Fruit fly (Drosophila melanogaster) whole organism, embryonic: ENCODE data around the gene park.

ENCODE experiments used
- BtbVII ChIP-seq: fragments of 200-800 bp; sonication (Bioruptor generic); optimal IDR thresholded peaks from 3 replicates; lab custom pipeline; 2017; ENCODE audit warnings: missing biosample characterization, mild to moderate bottlenecking, missing genetic modification characterization
- CG11085 ChIP-seq: fragments of 200-800 bp; sonication (Bioruptor generic); IDR thresholded peaks from 2 replicates; pipeline ENCODE4 v1.3.6; 2022; ENCODE audit warnings: missing biosample characterization, missing genetic modification characterization
- CG12299 ChIP-seq: fragments of 200-800 bp; sonication (Bioruptor generic); optimal IDR thresholded peaks from 2 replicates; lab custom pipeline; 2018; ENCODE audit warnings: missing biosample characterization, mild to moderate bottlenecking, missing genetic modification characterization
- CG13287 ChIP-seq: fragments of 200-800 bp; sonication (Bioruptor generic); IDR thresholded peaks from 2 replicates; pipeline ENCODE4 v1.3.6; 2022; ENCODE audit warnings: missing biosample characterization, missing genetic modification characterization; ENCODE audit not compliant: partially characterized antibody
- CG14965 ChIP-seq: fragments of 200-800 bp; sonication (Bioruptor generic); optimal IDR thresholded peaks from 2 replicates; lab custom pipeline; 2016; ENCODE audit warnings: missing biosample characterization, missing genetic modification characterization, borderline replicate concordance
- CG1603 ChIP-seq: fragments of 200-800 bp; sonication (Bioruptor generic); optimal IDR thresholded peaks from 2 replicates; lab custom pipeline; 2019; ENCODE audit warnings: missing biosample characterization, mild to moderate bottlenecking, missing genetic modification characterization, moderate library complexity
- CG1647 ChIP-seq: fragments of 200-800 bp; sonication (Bioruptor generic); optimal IDR thresholded peaks from 3 replicates; lab custom pipeline; 2016; ENCODE audit warnings: missing biosample characterization, missing genetic modification characterization
- CG18262 ChIP-seq: fragments of 200-800 bp; optimal IDR thresholded peaks from 3 replicates; lab custom pipeline; 2019; ENCODE audit warnings: missing biosample characterization, mild to moderate bottlenecking, missing genetic modification characterization, moderate library complexity
- CG2129 ChIP-seq: fragments of 200-800 bp; sonication (Bioruptor generic); IDR thresholded peaks from 2 replicates; pipeline ENCODE4 v1.3.6; 2022; ENCODE audit warnings: missing biosample characterization, missing genetic modification characterization; ENCODE audit not compliant: partially characterized antibody
- CG32767 ChIP-seq: fragments of 200-800 bp; sonication (Bioruptor generic); IDR thresholded peaks from 2 replicates; pipeline ENCODE4 v1.3.6; 2022; ENCODE audit warnings: missing biosample characterization, missing genetic modification characterization
- CG3726 ChIP-seq: fragments of 200-800 bp; sonication (Bioruptor generic); IDR thresholded peaks from 3 replicates; pipeline ENCODE4, ENCODE4 v1.3.6; 2022; ENCODE audit warnings: missing biosample characterization, missing genetic modification characterization
- CG4328 ChIP-seq: fragments of 200-800 bp; sonication (Bioruptor generic); optimal IDR thresholded peaks from 3 replicates; lab custom pipeline; 2017; ENCODE audit warnings: missing biosample characterization, missing genetic modification reagents, missing genetic modification characterization
- CG5180 ChIP-seq: fragments of 200-800 bp; sonication (Bioruptor generic); optimal IDR thresholded peaks from 3 replicates; lab custom pipeline; 2017; ENCODE audit warnings: missing biosample characterization, missing genetic modification characterization, mild to moderate bottlenecking, moderate library complexity, missing genetic modification reagents
- CG6175 ChIP-seq: fragments of 200-800 bp; sonication (Bioruptor generic); IDR thresholded peaks from 3 replicates; pipeline ENCODE4 v1.3.6; 2022; ENCODE audit warnings: missing biosample characterization, missing genetic modification characterization
- CG7357 ChIP-seq: fragments of 200-800 bp; sonication (Bioruptor generic); IDR thresholded peaks from 3 replicates; pipeline ENCODE4 v1.3.6; 2022; ENCODE audit warnings: missing biosample characterization, missing genetic modification characterization
- CG7987 ChIP-seq: fragments of 200-800 bp; sonication (Bioruptor generic); optimal IDR thresholded peaks from 2 replicates; lab custom pipeline; 2018; ENCODE audit warnings: missing biosample characterization, mild to moderate bottlenecking, missing genetic modification characterization, moderate library complexity
- CG8359 ChIP-seq: fragments of 200-800 bp; sonication (Bioruptor generic); optimal IDR thresholded peaks from 2 replicates; lab custom pipeline; 2017; ENCODE audit warnings: missing biosample characterization, mild to moderate bottlenecking, missing genetic modification characterization, borderline replicate concordance
- CG9797 ChIP-seq: fragments of 200-800 bp; sonication (Bioruptor generic); optimal IDR thresholded peaks from 3 replicates; lab custom pipeline; 2018; ENCODE audit warnings: missing biosample characterization, mild to moderate bottlenecking, missing genetic modification characterization
- Dek ChIP-seq: fragments of 200-800 bp; sonication (Bioruptor generic); optimal IDR thresholded peaks from 3 replicates; lab custom pipeline; 2019; ENCODE audit warnings: missing biosample characterization, mild to moderate bottlenecking, missing genetic modification characterization, moderate library complexity
- Dip2 ChIP-seq: fragments of 200-800 bp; sonication (Bioruptor generic); IDR thresholded peaks from 2 replicates; pipeline ENCODE4 v1.3.6; 2022; ENCODE audit warnings: missing biosample characterization, missing genetic modification characterization
- Dp ChIP-seq: fragments of 200-800 bp; sonication (Bioruptor generic); optimal IDR thresholded peaks from 2 replicates; lab custom pipeline; 2018; ENCODE audit warnings: missing biosample characterization, mild to moderate bottlenecking, missing genetic modification characterization, moderate library complexity
- E2f1 ChIP-seq: fragments of 200-800 bp; sonication (Bioruptor generic); IDR thresholded peaks from 2 replicates; pipeline ENCODE4 v1.3.6; 2022; ENCODE audit warnings: missing biosample characterization, missing genetic modification characterization
- ERR ChIP-seq: fragments of 200-800 bp; sonication (Bioruptor generic); optimal IDR thresholded peaks from 2 replicates; lab custom pipeline; 2016; ENCODE audit warnings: missing biosample characterization, missing genetic modification characterization
- H2.0 ChIP-seq: fragments of 200-800 bp; sonication (Bioruptor generic); IDR thresholded peaks from 2 replicates; pipeline ENCODE4 v1.3.6; 2022; ENCODE audit warnings: missing biosample characterization, missing genetic modification characterization
- Mad ChIP-seq: fragments of 200-800 bp; sonication (Bioruptor generic); optimal IDR thresholded peaks from 2 replicates; lab custom pipeline; 2016; ENCODE audit warnings: missing biosample characterization, missing genetic modification characterization
- Nf-YC ChIP-seq: fragments of 200-800 bp; optimal IDR thresholded peaks from 3 replicates; lab custom pipeline; 2019; ENCODE audit warnings: missing biosample characterization, mild to moderate bottlenecking, missing genetic modification characterization, moderate library complexity
- ash1 ChIP-seq: fragments of 200-800 bp; sonication (Bioruptor generic); optimal IDR thresholded peaks from 2 replicates; lab custom pipeline; 2018; ENCODE audit warnings: missing biosample characterization, mild to moderate bottlenecking, missing genetic modification characterization
- bowl ChIP-seq: fragments of 200-800 bp; sonication (Bioruptor generic); IDR thresholded peaks from 2 replicates; pipeline ENCODE4 v1.3.6; 2022; ENCODE audit warnings: missing biosample characterization, missing genetic modification characterization
- cad ChIP-seq: fragments of >200 bp; optimal IDR thresholded peaks from 2 replicates; lab custom pipeline; 2017; ENCODE audit warnings: missing biosample characterization, missing genetic modification characterization
- caup ChIP-seq: fragments of 200-800 bp; sonication (Bioruptor generic); optimal IDR thresholded peaks from 3 replicates; lab custom pipeline; 2017; ENCODE audit warnings: missing biosample characterization, mild to moderate bottlenecking, missing genetic modification characterization, moderate library complexity; ENCODE audit not compliant: severe bottlenecking
- da ChIP-seq: fragments of 200-800 bp; sonication (Bioruptor generic); optimal IDR thresholded peaks from 2 replicates; lab custom pipeline; 2016; ENCODE audit warnings: missing biosample characterization, missing genetic modification characterization
- dpn ChIP-seq, 2 experiments: fragments of 200-800 bp; sonication (Bioruptor generic); optimal IDR thresholded peaks; 3 replicates each; lab custom pipeline; 2016; ENCODE audit warnings: missing biosample characterization in 2 of 2, missing genetic modification characterization in 2 of 2
- ems ChIP-seq: fragments of 200-800 bp; sonication (Bioruptor generic); optimal IDR thresholded peaks from 3 replicates; lab custom pipeline; 2016; ENCODE audit warnings: missing biosample characterization, missing genetic modification characterization
- ewg ChIP-seq: fragments of 200-800 bp; sonication (Bioruptor generic); optimal IDR thresholded peaks from 3 replicates; lab custom pipeline; 2017; ENCODE audit warnings: mild to moderate bottlenecking, missing biosample characterization, missing genetic modification reagents, missing genetic modification characterization
- exex ChIP-seq: fragments of 200-800 bp; sonication (Bioruptor generic); optimal IDR thresholded peaks from 4 replicates; lab custom pipeline; 2018; ENCODE audit warnings: missing biosample characterization, mild to moderate bottlenecking, missing genetic modification characterization, moderate library complexity
- fd64A ChIP-seq: fragments of 200-800 bp; sonication (Bioruptor generic); optimal IDR thresholded peaks from 3 replicates; lab custom pipeline; 2018; ENCODE audit warnings: missing biosample characterization, mild to moderate bottlenecking, missing genetic modification characterization
- grn ChIP-seq: fragments of 200-800 bp; sonication (Bioruptor generic); optimal IDR thresholded peaks from 3 replicates; lab custom pipeline; 2017; ENCODE audit warnings: missing biosample characterization, missing genetic modification characterization
- h ChIP-seq: fragments of >200 bp; optimal IDR thresholded peaks from 2 replicates; lab custom pipeline; 2017
- kni ChIP-seq: fragments of 200-800 bp; sonication (Bioruptor generic); optimal IDR thresholded peaks from 3 replicates; lab custom pipeline; 2017; ENCODE audit warnings: mild to moderate bottlenecking, missing biosample characterization, missing genetic modification reagents, missing genetic modification characterization
- mam ChIP-seq: fragments of 200-800 bp; sonication (Bioruptor generic); optimal IDR thresholded peaks from 3 replicates; lab custom pipeline; 2016; ENCODE audit warnings: missing biosample characterization, missing genetic modification characterization
- nom ChIP-seq: fragments of 200-800 bp; sonication (Bioruptor generic); optimal IDR thresholded peaks from 2 replicates; lab custom pipeline; 2017; ENCODE audit warnings: missing biosample characterization, missing genetic modification characterization, mild to moderate bottlenecking, moderate library complexity, missing genetic modification reagents
- otp ChIP-seq: fragments of 200-800 bp; sonication (Bioruptor generic); IDR thresholded peaks from 3 replicates; pipeline ENCODE4, ENCODE4 v1.3.6; 2022; ENCODE audit warnings: missing biosample characterization, missing genetic modification characterization
- row ChIP-seq: fragments of 200-800 bp; sonication (Bioruptor generic); IDR thresholded peaks from 3 replicates; pipeline ENCODE4 v1.3.6; 2022; ENCODE audit warnings: missing biosample characterization, missing genetic modification characterization
- sqz ChIP-seq: fragments of 200-800 bp; sonication (Bioruptor generic); optimal IDR thresholded peaks from 3 replicates; lab custom pipeline; 2018; ENCODE audit warnings: missing biosample characterization, mild to moderate bottlenecking, missing genetic modification characterization
- sr ChIP-seq: fragments of 200-800 bp; sonication (Bioruptor generic); IDR thresholded peaks from 3 replicates; pipeline ENCODE4 v1.3.6; 2022; ENCODE audit warnings: missing biosample characterization, missing genetic modification characterization
- trh ChIP-seq: fragments of 200-800 bp; sonication (Bioruptor generic); optimal IDR thresholded peaks from 2 replicates; lab custom pipeline; 2016; ENCODE audit warnings: missing biosample characterization, missing genetic modification characterization
- ttk ChIP-seq: fragments of 200-800 bp; sonication (Bioruptor generic); IDR thresholded peaks from 2 replicates; pipeline ENCODE4 v2.1.2; 2022; ENCODE audit warnings: missing biosample characterization, missing genetic modification characterization
- tup ChIP-seq: fragments of 200-800 bp; sonication (Bioruptor generic); optimal IDR thresholded peaks from 2 replicates; lab custom pipeline; 2016; ENCODE audit warnings: missing biosample characterization, mild to moderate bottlenecking, missing genetic modification characterization, moderate library complexity
- unpg ChIP-seq: fragments of 200-800 bp; sonication (Bioruptor generic); optimal IDR thresholded peaks from 3 replicates; lab custom pipeline; 2018; ENCODE audit warnings: missing biosample characterization, mild to moderate bottlenecking, missing genetic modification characterization, moderate library complexity
- yki ChIP-seq: fragments of >200 bp; optimal IDR thresholded peaks from 3 replicates; lab custom pipeline; 2018

park gene

DNA sequence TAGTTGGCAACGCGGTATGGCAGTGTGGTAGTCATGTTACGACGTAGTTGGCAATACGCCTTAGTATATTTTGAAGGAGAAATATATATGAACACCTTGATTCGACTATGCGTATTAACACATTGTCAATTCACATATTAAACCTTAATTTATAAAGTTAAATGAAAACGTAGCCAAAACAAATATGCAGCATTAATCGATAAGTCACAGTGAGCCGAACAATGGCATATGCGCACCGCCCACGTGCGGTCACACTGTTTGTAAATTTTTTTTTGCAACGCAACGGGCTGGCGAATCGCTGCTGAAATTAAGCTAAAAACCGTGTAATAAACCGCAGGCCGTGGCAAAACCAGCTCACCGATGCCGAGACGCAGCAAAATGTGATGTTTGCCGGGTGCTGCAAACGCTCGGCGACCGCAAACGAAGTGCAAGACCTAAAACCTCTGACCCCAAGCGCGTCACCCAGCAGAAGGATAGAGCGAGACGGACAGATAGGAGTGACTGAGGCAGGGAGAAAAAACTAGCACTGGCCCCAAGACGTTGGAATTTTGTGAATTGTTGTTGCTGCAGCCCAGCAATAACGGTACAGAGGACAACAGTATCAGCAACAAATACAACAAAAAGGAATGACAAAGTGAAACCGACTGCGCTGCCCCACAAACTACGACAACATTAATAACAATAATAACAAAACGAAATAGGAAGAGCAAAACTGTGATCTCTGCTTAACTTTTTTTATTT is 21.0 kb downstream of the park start (continued):
- TF ChIP-seq CG1647 (GFP tag; lab: Kevin White, UChicago) (no peak), CG5180 (GFP tag; lab: Kevin White, UChicago) (no peak), E2f1 (GFP tag; lab: Robert Waterston, UW) (no peak), BtbVII (GFP tag; lab: Kevin White, UChicago) (no peak), trh (GFP tag; lab: Kevin White, UChicago) (no peak), CG32767 (GFP tag; lab: Robert Waterston, UW) (0 out of 2 replicates have a peak, but pooled peaks have one; percentile 45), fd64A (GFP tag; lab: Kevin White, UChicago) (no peak), exex (tag; lab: Kevin White, UChicago) (no peak), tup (GFP tag; lab: Kevin White, UChicago) (no peak), ems (GFP tag; lab: Kevin White, UChicago) (peak; percentile 21), Nf-YC (tag; lab: Kevin White, UChicago) (peak; percentile 3), CG7357 (GFP tag; lab: Robert Waterston, UW) (no peak), da (GFP tag; lab: Kevin White, UChicago) (no peak), mam (GFP tag; lab: Kevin White, UChicago) (no peak), sr (GFP tag; lab: Robert Waterston, UW) (no peak), CG2129 (GFP tag; lab: Robert Waterston, UW) (peak; percentile 11; the same call in 1 of the 2 replicates), ttk (GFP tag; lab: Robert Waterston, UW) (no peak), row (GFP tag; lab: Robert Waterston, UW) (no peak; the same call in 2 of the 3 replicates), h (lab: Kevin White, UChicago) (no peak), Dip2 (GFP tag; lab: Robert Waterston, UW) (no peak), CG18262 (tag; lab: Kevin White, UChicago) (no peak), ash1 (GFP tag; lab: Kevin White, UChicago) (no peak), unpg (GFP tag; lab: Kevin White, UChicago) (no peak), CG9797 (GFP tag; lab: Kevin White, UChicago) (peak; percentile 97), CG8359 (GFP tag; lab: Kevin White, UChicago) (no peak), Dp (GFP tag; lab: Kevin White, UChicago) (peak; percentile 56), bowl (GFP tag; lab: Robert Waterston, UW) (no peak), CG3726 (GFP tag; lab: Robert Waterston, UW) (no peak), caup (GFP tag; lab: Kevin White, UChicago) (no peak), sqz (GFP tag; lab: Kevin White, UChicago) (peak; percentile 85), otp (GFP tag; lab: Robert Waterston, UW) (no peak), ERR (GFP tag; lab: Kevin White, UChicago) (no peak), Dek (tag; lab: Kevin White, UChicago) (no peak), kni (GFP tag; lab: Kevin White, UChicago) (no peak), Mad (GFP tag; lab: Kevin White, UChicago) (peak; percentile 11), CG1603 (tag; lab: Kevin White, UChicago) (peak; percentile 81), H2.0 (GFP tag; lab: Robert Waterston, UW) (no peak), CG12299 (tag; lab: Kevin White, UChicago) (no peak), cad (no peak), dpn (GFP tag; optimal IDR thresholded peaks at IDR 0.05; lab: Kevin White, UChicago) (no peak), CG13287 (peak; percentile 53), yki (lab: Kevin White, UChicago) (no peak), CG11085 (GFP tag; lab: Robert Waterston, UW) (no peak), CG4328 (no peak), grn (GFP tag; lab: Kevin White, UChicago) (no peak), ewg (peak; percentile 38), CG7987 (GFP tag; lab: Kevin White, UChicago) (no peak), CG14965 (GFP tag; lab: Kevin White, UChicago) (no peak), CG6175 (GFP tag; lab: Robert Waterston, UW) (no peak), nom (GFP tag; lab: Kevin White, UChicago) (peak; percentile 11)
